Worm (Caenorhabditis elegans): ENCODE results near the gene scvp-1.

scvp-1 gene

DNA sequence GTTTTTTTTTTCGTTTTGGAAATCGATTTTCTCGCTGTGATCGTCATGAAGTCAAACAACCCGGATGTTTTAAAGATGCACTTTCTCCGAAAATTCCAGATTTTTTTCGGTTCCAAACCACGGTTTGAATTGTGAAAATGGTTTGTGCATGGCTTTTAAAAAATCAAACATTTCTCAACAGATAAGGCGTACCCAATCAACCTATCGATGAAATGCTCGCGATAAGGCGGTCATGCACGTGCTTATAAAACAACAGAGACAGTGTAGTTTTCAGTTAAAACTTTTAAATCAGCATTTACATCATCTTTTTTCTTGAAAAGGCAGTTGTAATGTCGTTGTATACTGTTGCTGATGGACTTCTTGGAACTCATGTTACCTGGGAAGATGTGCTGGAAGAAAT, 1.3 kb upstream of the scvp-1 start, which contains the start of gene F58B4.5:
F58B4.5 (plus strand) TSS at position 283 of the 400 bp plus-strand sequence.
- TF ChIP-seq nhr-77 (tag; optimal IDR thresholded peaks at IDR 0.05) (no peak), efl-1 (optimal IDR thresholded peaks at IDR 0.05) (no peak), efl-1 (GFP tag; optimal IDR thresholded peaks at IDR 0.05 in 1 of 2) (peak in 1 of 2 experiments; percentile 43), nhr-20 (tag; optimal IDR thresholded peaks at IDR 0.05) (peak; percentile 51), unc-86 (tag; optimal IDR thresholded peaks at IDR 0.05) (no peak), hlh-4 (tag; optimal IDR thresholded peaks at IDR 0.05) (no peak), elt-2 (tag; optimal IDR thresholded peaks at IDR 0.05) (peak; percentile 89), ceh-88 (GFP tag; IDR thresholded peaks at IDR 0.05) (no peak), egl-13 (tag; optimal IDR thresholded peaks at IDR 0.05) (no peak), nhr-12 (tag; optimal IDR thresholded peaks at IDR 0.05) (no peak), lin-35 (GFP tag; optimal IDR thresholded peaks at IDR 0.05) (peak in 1 of 2 experiments; percentile 19)

DNA sequence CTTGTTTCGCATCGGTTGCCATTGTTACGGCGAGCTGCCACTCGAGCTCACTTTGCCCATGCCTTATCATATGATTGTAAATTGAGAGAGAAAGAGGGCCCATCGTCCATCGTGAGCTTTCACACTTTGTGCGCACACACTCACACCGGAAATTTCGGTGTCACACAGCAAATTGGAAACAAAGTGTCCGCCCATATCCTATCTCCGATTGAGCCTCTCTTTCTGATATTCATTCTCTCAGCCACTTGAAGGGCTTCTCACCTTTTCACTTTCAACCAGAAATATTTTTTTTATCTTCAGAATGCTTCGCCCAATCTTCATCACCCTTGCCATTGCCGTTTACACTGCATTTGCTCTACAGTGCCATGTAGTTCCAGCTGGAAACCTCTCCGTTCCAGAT, 1.6 kb downstream of the scvp-1 start, which contains the start of gene F58B4.3:
F58B4.3 (plus strand) TSS at position 301 of the 400 bp plus-strand sequence.
- TF ChIP-seq elt-2 (tag; optimal IDR thresholded peaks at IDR 0.05) (no peak), sox-4 (tag; optimal IDR thresholded peaks at IDR 0.05) (no peak), ets-5 (GFP tag; IDR thresholded peaks at IDR 0.05) (no peak), nhr-71 (tag; optimal IDR thresholded peaks at IDR 0.05) (peak; percentile 16), dsc-1 (tag; optimal IDR thresholded peaks at IDR 0.05) (no peak), grh-1 (GFP tag; IDR thresholded peaks at IDR 0.05) (no peak), irx-1 (tag; optimal IDR thresholded peaks at IDR 0.05) (no peak), pax-3 (tag; optimal IDR thresholded peaks at IDR 0.05) (peak; percentile 31), nhr-84 (tag; optimal IDR thresholded peaks at IDR 0.05) (no peak), aha-1 (tag; optimal IDR thresholded peaks at IDR 0.05) (no peak), dpl-1 (GFP tag; optimal IDR thresholded peaks at IDR 0.05) (no peak), nhr-85 (tag) (no peak), elt-3 (tag; optimal IDR thresholded peaks at IDR 0.05) (no peak), fkh-8 (tag; optimal IDR thresholded peaks at IDR 0.05) (peak; percentile 64), lin-39 (tag; optimal IDR thresholded peaks at IDR 0.05) (no peak), skn-1 (tag; optimal IDR thresholded peaks at IDR 0.05) (no peak), nhr-76 (tag; optimal IDR thresholded peaks at IDR 0.05) (no peak), ces-1 (GFP tag; optimal IDR thresholded peaks at IDR 0.05) (no peak), lin-15B (tag; optimal IDR thresholded peaks at IDR 0.05) (no peak), ceh-82 (tag; optimal IDR thresholded peaks at IDR 0.05) (no peak)

DNA sequence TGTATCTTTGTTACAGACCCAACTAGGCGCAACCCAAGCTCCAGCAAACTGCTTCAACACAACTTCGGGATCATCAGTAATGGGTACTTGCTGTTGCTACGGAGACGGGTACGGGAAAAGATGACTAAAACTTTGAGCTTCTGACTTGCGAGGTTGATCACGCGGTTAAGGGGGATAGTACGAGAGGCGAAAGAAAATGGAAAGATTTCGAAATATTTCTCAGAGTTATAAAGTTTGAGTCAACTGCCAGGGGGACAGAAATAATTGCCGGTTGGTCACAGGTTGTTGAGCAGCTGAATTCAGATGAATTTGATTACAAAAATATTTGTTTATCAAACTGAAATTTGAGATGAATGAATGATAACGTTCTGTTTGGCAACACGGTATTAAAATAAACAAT, 5.4 kb downstream of the scvp-1 start:
- TF ChIP-seq efl-1 (optimal IDR thresholded peaks at IDR 0.05) = no peak
- peak in 1 of 2 experiments; percentile 15 for TF ChIP-seq efl-1 (GFP tag; optimal IDR thresholded peaks at IDR 0.05 in 1 of 2)
- peak; percentile 68 for TF ChIP-seq fkh-8 (tag; optimal IDR thresholded peaks at IDR 0.05)
- peak; percentile 53 for TF ChIP-seq skn-1 (tag; optimal IDR thresholded peaks at IDR 0.05)
- TF ChIP-seq lin-14 (GFP tag; optimal IDR thresholded peaks at IDR 0.05) = peak; percentile 6
- no peak for TF ChIP-seq sptf-1 (tag; optimal IDR thresholded peaks at IDR 0.05)
- peak; percentile 57 for TF ChIP-seq nhr-71 (tag; optimal IDR thresholded peaks at IDR 0.05)
- TF ChIP-seq nhr-84 (tag; optimal IDR thresholded peaks at IDR 0.05) = no peak
- no peak for TF ChIP-seq dpl-1 (GFP tag; optimal IDR thresholded peaks at IDR 0.05)
- no peak for TF ChIP-seq snpc-4 (tag; optimal IDR thresholded peaks at IDR 0.05)
- TF ChIP-seq ceh-82 (tag; optimal IDR thresholded peaks at IDR 0.05) = no peak
- TF ChIP-seq nhr-20 (tag; optimal IDR thresholded peaks at IDR 0.05) = peak; percentile 22

DNA sequence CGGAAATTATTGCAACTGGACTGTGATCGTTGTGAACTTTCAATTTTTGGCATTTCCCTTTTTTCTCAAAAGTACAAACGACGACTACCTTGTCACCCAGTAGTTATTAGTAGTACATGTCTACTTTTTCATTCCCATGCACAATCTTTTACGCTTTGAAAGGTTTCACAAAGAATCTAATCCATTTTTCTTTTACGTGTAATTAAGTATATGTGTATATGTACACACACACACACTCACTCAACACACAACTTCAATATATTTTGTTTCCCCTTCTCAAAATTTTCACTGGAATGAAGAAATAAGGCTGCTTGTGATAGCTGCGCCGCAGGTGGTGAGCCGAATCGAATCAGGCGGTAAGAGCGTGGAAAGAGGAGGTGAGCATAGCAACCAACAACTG, 6.4 kb downstream of the scvp-1 start, which contains the start of gene F58B4.6:
F58B4.6 (plus strand) TSS at position 301 of the 400 bp plus-strand sequence.
- TF ChIP-seq ceh-63 (GFP tag; optimal IDR thresholded peaks at IDR 0.05) (no peak), nhr-71 (tag; optimal IDR thresholded peaks at IDR 0.05) (peak; percentile 12), jun-1 (tag; optimal IDR thresholded peaks at IDR 0.05) (no peak), blmp-1 (tag; optimal IDR thresholded peaks at IDR 0.05) (no peak), ets-5 (GFP tag; IDR thresholded peaks at IDR 0.05) (no peak), efl-1 (optimal IDR thresholded peaks at IDR 0.05) (no peak), efl-1 (GFP tag; optimal IDR thresholded peaks at IDR 0.05 in 1 of 2) (no peak), fkh-10 (GFP tag; optimal IDR thresholded peaks at IDR 0.05) (no peak), nhr-28 (tag; optimal IDR thresholded peaks at IDR 0.05) (no peak), swsn-7 (tag; optimal IDR thresholded peaks at IDR 0.05) (no peak), nhr-90 (tag; optimal IDR thresholded peaks at IDR 0.05; ENCODE audit: poor library complexity) (no peak), elt-2 (tag; optimal IDR thresholded peaks at IDR 0.05) (no peak), hlh-4 (tag; optimal IDR thresholded peaks at IDR 0.05) (no peak), vab-15 (tag; optimal IDR thresholded peaks at IDR 0.05) (no peak), skn-1 (tag; optimal IDR thresholded peaks at IDR 0.05) (no peak), elt-3 (tag; optimal IDR thresholded peaks at IDR 0.05) (no peak), grh-1 (GFP tag; IDR thresholded peaks at IDR 0.05) (no peak), mep-1 (tag; optimal IDR thresholded peaks at IDR 0.05) (no peak), nhr-85 (tag) (no peak), lin-39 (tag; optimal IDR thresholded peaks at IDR 0.05) (no peak), unc-130 (tag; optimal IDR thresholded peaks at IDR 0.05) (no peak), nhr-47 (tag; optimal IDR thresholded peaks at IDR 0.05) (peak; percentile 20), aly-2 (tag; optimal IDR thresholded peaks at IDR 0.05) (no peak), rnt-1 (tag; optimal IDR thresholded peaks at IDR 0.05) (no peak), efl-3 (GFP tag; optimal IDR thresholded peaks at IDR 0.05) (no peak)

Measured in whole organism, L1 larva.